Fruit fly (Drosophila melanogaster): ENCODE measurements around the gene pcm.

- TF ChIP-seq CG8478 (optimal IDR thresholded peaks at IDR 0.05) (no peak), CTCF (optimal IDR thresholded peaks at IDR 0.05) (no peak)
Observed at dm6 chrX:19510204-19510603, 18.4 kb upstream of the pcm start.

Data from S2 (cell line).